Fruit fly (Drosophila melanogaster) whole organism, embryonic: ENCODE measurements around the gene dysf.
A peak's percentile ranks its signal among the peaks of the same experiment; 100 is the strongest.

Experiments used
- B-H2 ChIP-seq: fragments of 200-800 bp; sonication (Bioruptor generic); optimal IDR thresholded peaks from 2 replicates; lab custom pipeline; 2018; ENCODE audit warnings: missing biosample characterization, mild to moderate bottlenecking, missing genetic modification characterization
- CG10462 ChIP-seq: fragments of 200-800 bp; sonication (Bioruptor generic); optimal IDR thresholded peaks from 2 replicates; lab custom pipeline; 2016; ENCODE audit warnings: missing biosample characterization, missing genetic modification characterization
- CG12104 ChIP-seq: fragments of 200-800 bp; sonication (Bioruptor generic); optimal IDR thresholded peaks from 3 replicates; lab custom pipeline; 2016; ENCODE audit warnings: missing biosample characterization, missing genetic modification characterization
- CG15269 ChIP-seq: fragments of 200-800 bp; sonication (Bioruptor generic); optimal IDR thresholded peaks from 2 replicates; lab custom pipeline; 2018; ENCODE audit warnings: missing biosample characterization, mild to moderate bottlenecking, missing genetic modification characterization, moderate library complexity
- CG15514 ChIP-seq: fragments of 200-800 bp; sonication (Bioruptor generic); optimal IDR thresholded peaks from 3 replicates; lab custom pipeline; 2017; ENCODE audit warnings: missing biosample characterization, missing genetic modification characterization, mild to moderate bottlenecking, moderate library complexity, missing genetic modification reagents
- CG16779 ChIP-seq: fragments of 200-800 bp; sonication (Bioruptor generic); IDR thresholded peaks from 2 replicates; pipeline ENCODE4 v1.3.6; 2022; ENCODE audit warnings: missing biosample characterization, missing genetic modification characterization
- CG1792 ChIP-seq: fragments of 200-800 bp; sonication (Bioruptor generic); optimal IDR thresholded peaks from 2 replicates; lab custom pipeline; 2016; ENCODE audit warnings: missing biosample characterization, missing genetic modification characterization
- CG1832 ChIP-seq: fragments of 200-800 bp; sonication (Bioruptor generic); optimal IDR thresholded peaks from 2 replicates; lab custom pipeline; 2017; ENCODE audit warnings: missing biosample characterization, mild to moderate bottlenecking, missing genetic modification characterization, inconsistent platforms
- CG30020 ChIP-seq: fragments of 200-800 bp; optimal IDR thresholded peaks from 2 replicates; lab custom pipeline; 2019; ENCODE audit warnings: missing biosample characterization, mild to moderate bottlenecking, missing genetic modification characterization, moderate library complexity
- CG30431 ChIP-seq: fragments of 200-800 bp; sonication (Bioruptor generic); optimal IDR thresholded peaks from 2 replicates; lab custom pipeline; 2017; ENCODE audit warnings: missing biosample characterization, missing genetic modification characterization
- CG32532 ChIP-seq: fragments of 200-800 bp; sonication (Bioruptor generic); IDR thresholded peaks from 2 replicates; pipeline ENCODE4 v1.3.6; 2022; ENCODE audit warnings: missing biosample characterization, missing genetic modification characterization
- CG3281 ChIP-seq: fragments of 200-800 bp; sonication (Bioruptor generic); optimal IDR thresholded peaks from 3 replicates; lab custom pipeline; 2017; ENCODE audit warnings: missing biosample characterization, mild to moderate bottlenecking, missing genetic modification characterization
- CG33557 ChIP-seq: fragments of 200-800 bp; sonication (Bioruptor generic); optimal IDR thresholded peaks from 2 replicates; lab custom pipeline; 2019; ENCODE audit warnings: missing biosample characterization, mild to moderate bottlenecking, missing genetic modification characterization, moderate library complexity
- CG34376 ChIP-seq: fragments of 200-800 bp; sonication (Bioruptor generic); optimal IDR thresholded peaks from 2 replicates; lab custom pipeline; 2018; ENCODE audit warnings: missing biosample characterization, mild to moderate bottlenecking, missing genetic modification characterization
- CG4730 ChIP-seq: fragments of 200-800 bp; sonication (Bioruptor generic); IDR thresholded peaks from 2 replicates; pipeline ENCODE4 v1.3.6; 2022; ENCODE audit warnings: missing biosample characterization, missing genetic modification characterization
- CG6689 ChIP-seq: fragments of 200-800 bp; sonication (Bioruptor generic); IDR thresholded peaks from 2 replicates; pipeline ENCODE4 v1.3.6; 2022; ENCODE audit warnings: missing biosample characterization, missing genetic modification characterization
- CG8281 ChIP-seq: fragments of 200-800 bp; sonication (Bioruptor generic); optimal IDR thresholded peaks from 2 replicates; lab custom pipeline; 2018; ENCODE audit warnings: missing biosample characterization, mild to moderate bottlenecking, missing genetic modification characterization, moderate library complexity
- CG8290 ChIP-seq, 3 experiments: fragments of 200-800 bp; sonication (Bioruptor generic); optimal IDR thresholded peaks; 2 replicates each; lab custom pipeline; 2016 to 2019; ENCODE audit warnings: missing biosample characterization in 3 of 3, missing genetic modification characterization in 3 of 3, mild to moderate bottlenecking in 2 of 3, moderate library complexity in 1 of 3
- D ChIP-seq, 2 experiments: fragments of 200-800 bp in 1 of 2; fragments of >200 bp in 1 of 2; sonication (Bioruptor generic) in 1 of 2; optimal IDR thresholded peaks; 2 replicates in 1 of 2; 3 replicates in 1 of 2; lab custom pipeline; 2017; ENCODE audit warnings: mild to moderate bottlenecking in 1 of 2, missing biosample characterization in 1 of 2, missing genetic modification characterization in 1 of 2, missing genetic modification reagents in 1 of 2
- Dfd ChIP-seq, 2 experiments: fragments of >200 bp; optimal IDR thresholded peaks; 2 replicates each; lab custom pipeline; 2017; ENCODE audit warnings: missing biosample characterization in 2 of 2, missing genetic modification characterization in 2 of 2
- Dll ChIP-seq: fragments of 200-800 bp; sonication (Bioruptor generic); IDR thresholded peaks from 4 replicates; pipeline ENCODE4 v1.3.6; 2022; ENCODE audit warnings: missing biosample characterization, missing genetic modification characterization; ENCODE audit not compliant: partially characterized antibody
- HLHmδ ChIP-seq: fragments of 200-800 bp; sonication (Bioruptor generic); optimal IDR thresholded peaks from 2 replicates; lab custom pipeline; 2018; ENCODE audit warnings: missing biosample characterization, mild to moderate bottlenecking, missing genetic modification characterization, moderate library complexity
- HmgD ChIP-seq: fragments of 200-800 bp; sonication (Bioruptor generic); optimal IDR thresholded peaks from 3 replicates; lab custom pipeline; 2016; ENCODE audit warnings: missing biosample characterization, missing genetic modification characterization
- Lhr ChIP-seq: fragments of 200-800 bp; sonication (Bioruptor generic); optimal IDR thresholded peaks from 3 replicates; lab custom pipeline; 2017; ENCODE audit warnings: mild to moderate bottlenecking, missing biosample characterization, missing genetic modification reagents, missing genetic modification characterization
- Lim3 ChIP-seq: fragments of 200-800 bp; sonication (Bioruptor generic); IDR thresholded peaks from 2 replicates; pipeline ENCODE4 v1.3.6; 2022; ENCODE audit warnings: missing biosample characterization, missing genetic modification characterization
- Neu2 ChIP-seq: fragments of 200-800 bp; sonication (Bioruptor generic); optimal IDR thresholded peaks from 3 replicates; lab custom pipeline; 2016; ENCODE audit warnings: missing biosample characterization, missing genetic modification characterization, borderline replicate concordance
- Optix ChIP-seq: fragments of 200-800 bp; sonication (Bioruptor generic); IDR thresholded peaks from 3 replicates; pipeline ENCODE4 v1.3.6; 2022; ENCODE audit warnings: missing biosample characterization, missing genetic modification characterization
- Sin3A ChIP-seq: fragments of >200 bp; optimal IDR thresholded peaks from 2 replicates; lab custom pipeline; 2018
- Six4 ChIP-seq: fragments of 200-800 bp; sonication (Bioruptor generic); optimal IDR thresholded peaks from 2 replicates; lab custom pipeline; 2016; ENCODE audit warnings: missing biosample characterization, missing genetic modification characterization
- Tbp ChIP-seq: fragments of >200 bp; optimal IDR thresholded peaks from 2 replicates; lab custom pipeline; 2018; ENCODE audit warnings: missing biosample characterization, missing genetic modification characterization
- ara ChIP-seq: fragments of 200-800 bp; sonication (Bioruptor generic); IDR thresholded peaks from 2 replicates; pipeline ENCODE4 v1.3.6; 2022; ENCODE audit warnings: missing biosample characterization, missing genetic modification characterization
- cad ChIP-seq: fragments of >200 bp; optimal IDR thresholded peaks from 2 replicates; lab custom pipeline; 2017; ENCODE audit warnings: missing biosample characterization, missing genetic modification characterization
- ci ChIP-seq: fragments of 200-800 bp; sonication (Bioruptor generic); IDR thresholded peaks from 3 replicates; pipeline ENCODE4 v1.3.6; 2022; ENCODE audit warnings: missing biosample characterization, missing genetic modification characterization
- esg ChIP-seq: fragments of 200-800 bp; sonication (Bioruptor generic); conservative IDR thresholded peaks from 2 replicates; pipeline ENCODE4 v1.3.6; 2022; ENCODE audit warnings: missing biosample characterization, missing genetic modification characterization
- ewg ChIP-seq: fragments of 200-800 bp; sonication (Bioruptor generic); optimal IDR thresholded peaks from 3 replicates; lab custom pipeline; 2017; ENCODE audit warnings: mild to moderate bottlenecking, missing biosample characterization, missing genetic modification reagents, missing genetic modification characterization
- exex ChIP-seq: fragments of 200-800 bp; sonication (Bioruptor generic); optimal IDR thresholded peaks from 4 replicates; lab custom pipeline; 2018; ENCODE audit warnings: missing biosample characterization, mild to moderate bottlenecking, missing genetic modification characterization, moderate library complexity
- fd102C ChIP-seq: fragments of 200-800 bp; sonication (Bioruptor generic); optimal IDR thresholded peaks from 2 replicates; lab custom pipeline; 2018; ENCODE audit warnings: missing biosample characterization, mild to moderate bottlenecking, missing genetic modification characterization, moderate library complexity
- gfzf ChIP-seq: fragments of 200-800 bp; sonication (Bioruptor generic); optimal IDR thresholded peaks from 2 replicates; lab custom pipeline; 2016; ENCODE audit warnings: missing biosample characterization, mild to moderate bottlenecking, missing genetic modification characterization, moderate library complexity
- gt ChIP-seq: fragments of 200-800 bp; sonication (Bioruptor generic); IDR thresholded peaks from 2 replicates; pipeline ENCODE4 v1.3.6; 2022; ENCODE audit warnings: missing biosample characterization, missing genetic modification characterization
- hbn ChIP-seq: fragments of 200-800 bp; sonication (Bioruptor generic); IDR thresholded peaks from 2 replicates; pipeline ENCODE4 v1.3.6; 2022; ENCODE audit warnings: missing biosample characterization, missing genetic modification characterization; ENCODE audit not compliant: partially characterized antibody
- knrl ChIP-seq: fragments of 200-800 bp; sonication (Bioruptor generic); IDR thresholded peaks from 3 replicates; pipeline ENCODE4 v1.3.6; 2022; ENCODE audit warnings: missing biosample characterization, missing genetic modification characterization; ENCODE audit not compliant: partially characterized antibody
- mirr ChIP-seq: fragments of 200-800 bp; sonication (Bioruptor generic); optimal IDR thresholded peaks from 3 replicates; lab custom pipeline; 2018; ENCODE audit warnings: missing biosample characterization, mild to moderate bottlenecking, missing genetic modification characterization
- otp ChIP-seq: fragments of 200-800 bp; sonication (Bioruptor generic); IDR thresholded peaks from 3 replicates; pipeline ENCODE4, ENCODE4 v1.3.6; 2022; ENCODE audit warnings: missing biosample characterization, missing genetic modification characterization
- pum ChIP-seq: fragments of 200-800 bp; sonication (Bioruptor generic); optimal IDR thresholded peaks from 2 replicates; lab custom pipeline; 2016; ENCODE audit warnings: missing biosample characterization, missing genetic modification characterization
- sens-2 ChIP-seq: fragments of 200-800 bp; sonication (Bioruptor generic); IDR thresholded peaks from 2 replicates; pipeline ENCODE4 v1.3.6; 2022; ENCODE audit warnings: missing biosample characterization, missing genetic modification characterization
- stc ChIP-seq: fragments of 200-800 bp; sonication (Bioruptor generic); IDR thresholded peaks from 2 replicates; pipeline ENCODE4 v1.3.6; 2022; ENCODE audit warnings: missing biosample characterization, missing genetic modification characterization
- tap ChIP-seq: fragments of 200-800 bp; optimal IDR thresholded peaks from 3 replicates; lab custom pipeline; 2019; ENCODE audit warnings: missing biosample characterization, mild to moderate bottlenecking, missing genetic modification characterization, moderate library complexity
- tna ChIP-seq: fragments of 200-800 bp; sonication (Bioruptor generic); IDR thresholded peaks from 2 replicates; pipeline ENCODE4 v1.3.6; 2022; ENCODE audit warnings: missing biosample characterization, missing genetic modification characterization; ENCODE audit not compliant: partially characterized antibody
- wdn ChIP-seq: fragments of 200-800 bp; sonication (Bioruptor generic); IDR thresholded peaks from 2 replicates; pipeline ENCODE4 v1.3.6; 2022; ENCODE audit warnings: missing biosample characterization, missing genetic modification characterization

dysf gene

DNA sequence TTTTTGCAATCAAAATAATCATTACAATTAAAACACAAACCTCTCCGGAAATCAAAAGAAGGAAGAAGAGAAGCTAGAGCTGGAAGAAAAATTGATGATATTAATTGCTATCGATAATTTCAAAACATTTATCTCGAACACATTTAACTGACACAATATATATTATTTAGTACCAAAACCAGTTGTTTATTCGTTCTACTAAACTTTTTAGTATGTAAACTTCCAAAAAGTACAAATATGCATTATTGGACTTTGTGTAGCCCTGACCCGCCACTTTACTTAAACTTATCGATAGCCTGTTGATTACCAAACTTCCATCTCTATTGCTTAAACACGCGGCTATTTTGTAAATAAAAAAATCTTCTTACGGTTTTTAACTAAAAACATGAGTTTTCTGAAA is 39.3 kb downstream of the dysf start, which contains the start of the genes RpL34a and Trmt61 (continued):
- TF ChIP-seq CG33557 (GFP tag; lab: Kevin White, UChicago): peak; percentile 94
- TF ChIP-seq CG6689 (GFP tag; lab: Robert Waterston, UW): peak; percentile 68; the same call in 1 of the 2 replicates
- peak; percentile 77 for TF ChIP-seq ewg (GFP tag; lab: Kevin White, UChicago)
- TF ChIP-seq otp: peak; percentile 61; the same call in 2 of the 3 replicates
- peak; percentile 90 for TF ChIP-seq knrl (GFP tag; lab: Robert Waterston, UW)
- TF ChIP-seq cad (GFP tag; lab: Kevin White, UChicago): no peak
- peak; percentile 75 for TF ChIP-seq CG8290 (GFP tag; optimal IDR thresholded peaks at IDR 0.05; lab: Kevin White, UChicago)
- TF ChIP-seq CG8290 (tag; optimal IDR thresholded peaks at IDR 0.05; lab: Kevin White, UChicago): peak in 1 of 2 experiments; percentile 71
- peak; percentile 74 for TF ChIP-seq CG10462 (GFP tag; lab: Kevin White, UChicago)
- TF ChIP-seq mirr (GFP tag; lab: Kevin White, UChicago): peak; percentile 92
- peak; percentile 30; the same call in 1 of the 2 replicates for TF ChIP-seq CG4730 (GFP tag; lab: Robert Waterston, UW)
- peak; percentile 41 for TF ChIP-seq CG30431
- TF ChIP-seq exex: peak; percentile 83
- 0 out of 2 replicates have a peak, but pooled peaks have one; percentile 25 for TF ChIP-seq sens-2 (GFP tag; lab: Robert Waterston, UW)
- TF ChIP-seq Sin3A (lab: Kevin White, UChicago): no peak
- peak; percentile 66 for TF ChIP-seq CG8281 (tag; lab: Kevin White, UChicago)
- no peak for TF ChIP-seq D (optimal IDR thresholded peaks at IDR 0.05; lab: Kevin White, UChicago)
- TF ChIP-seq D (GFP tag; optimal IDR thresholded peaks at IDR 0.05; lab: Kevin White, UChicago): peak; percentile 85
- peak; percentile 93 for TF ChIP-seq CG12104 (GFP tag; lab: Kevin White, UChicago)
- TF ChIP-seq HLHmδ (GFP tag; lab: Kevin White, UChicago): no peak
- TF ChIP-seq gfzf (GFP tag; lab: Kevin White, UChicago): peak; percentile 35
- peak; percentile 88 for TF ChIP-seq Lhr (GFP tag; lab: Kevin White, UChicago)
- TF ChIP-seq wdn: 0 out of 2 replicates have a peak, but pooled peaks have one; percentile 17
- peak; percentile 54 for TF ChIP-seq fd102C
- TF ChIP-seq Neu2 (GFP tag; lab: Kevin White, UChicago): peak; percentile 52
- no peak for TF ChIP-seq Tbp (GFP tag; lab: Kevin White, UChicago)
- peak; percentile 83 for TF ChIP-seq CG32532 (GFP tag; lab: Robert Waterston, UW)
- TF ChIP-seq CG34376 (GFP tag; lab: Kevin White, UChicago): peak; percentile 97
- peak; percentile 96 for TF ChIP-seq CG3281 (GFP tag; lab: Kevin White, UChicago)
- peak; percentile 91 for TF ChIP-seq CG15514 (GFP tag; lab: Kevin White, UChicago)
- TF ChIP-seq HmgD (GFP tag; lab: Kevin White, UChicago): peak; percentile 48
- TF ChIP-seq gt (GFP tag; lab: Robert Waterston, UW): no peak
- no peak for TF ChIP-seq Lim3 (GFP tag; lab: Robert Waterston, UW)
- TF ChIP-seq ci (GFP tag; lab: Robert Waterston, UW): peak; percentile 82
- TF ChIP-seq pum (GFP tag; lab: Kevin White, UChicago): peak; percentile 69
- peak; percentile 81 for TF ChIP-seq Six4 (GFP tag; lab: Kevin White, UChicago)
- peak; percentile 83 for TF ChIP-seq stc (GFP tag; lab: Robert Waterston, UW)
- no peak for TF ChIP-seq Dfd (GFP tag; optimal IDR thresholded peaks at IDR 0.05; lab: Kevin White, UChicago)
- TF ChIP-seq tna: peak; percentile 36; the same call in 1 of the 2 replicates
- TF ChIP-seq CG30020 (tag; lab: Kevin White, UChicago): peak; percentile 76
- no peak for TF ChIP-seq CG16779
- peak; percentile 92 for TF ChIP-seq B-H2
- peak; percentile 85 for TF ChIP-seq CG15269 (tag; lab: Kevin White, UChicago)
- TF ChIP-seq Optix: no peak
- TF ChIP-seq CG1792 (GFP tag; lab: Kevin White, UChicago): peak; percentile 51
- TF ChIP-seq esg (GFP tag; lab: Robert Waterston, UW): peak; percentile 19; the same call in 1 of the 2 replicates
- TF ChIP-seq ara: peak; percentile 57; the same call in 1 of the 2 replicates
- TF ChIP-seq tap: peak; percentile 83
- peak; percentile 88 for TF ChIP-seq hbn (GFP tag; lab: Robert Waterston, UW)
- TF ChIP-seq CG1832: no peak
- peak; percentile 95 for TF ChIP-seq Dll (GFP tag; lab: Robert Waterston, UW)
